Fruit fly (Drosophila melanogaster) whole organism, embryonic: ENCODE data around the gene GluRIA.

Source experiments
- CG32772 ChIP-seq: fragments of 200-800 bp; sonication (Bioruptor generic); IDR thresholded peaks from 2 replicates; pipeline ENCODE4 v1.3.6; 2022; ENCODE audit warnings: missing biosample characterization, missing genetic modification characterization
- CG7839 ChIP-seq: fragments of 200-800 bp; sonication (Bioruptor generic); optimal IDR thresholded peaks from 3 replicates; lab custom pipeline; 2018; ENCODE audit warnings: missing biosample characterization, mild to moderate bottlenecking, missing genetic modification characterization, moderate library complexity
- Eip74EF ChIP-seq, 2 experiments: fragments of 200-800 bp in 1 of 2; fragments of >200 bp in 1 of 2; sonication (Bioruptor generic) in 1 of 2; optimal IDR thresholded peaks; 2 replicates each; lab custom pipeline; 2017 to 2019; ENCODE audit warnings: missing biosample characterization in 2 of 2, missing genetic modification characterization in 2 of 2, mild to moderate bottlenecking in 1 of 2, moderate library complexity in 1 of 2
- crol ChIP-seq: fragments of 200-800 bp; sonication (Bioruptor generic); IDR thresholded peaks from 2 replicates; pipeline ENCODE4 v1.3.6; 2022; ENCODE audit warnings: missing biosample characterization, missing genetic modification characterization
- disco-r ChIP-seq: fragments of 200-800 bp; sonication (Bioruptor generic); optimal IDR thresholded peaks from 2 replicates; lab custom pipeline; 2016; ENCODE audit warnings: missing biosample characterization, missing genetic modification characterization
- gcm ChIP-seq: fragments of 200-800 bp; sonication (Bioruptor generic); optimal IDR thresholded peaks from 2 replicates; lab custom pipeline; 2019; ENCODE audit warnings: missing biosample characterization, mild to moderate bottlenecking, missing genetic modification characterization, moderate library complexity

DNA sequence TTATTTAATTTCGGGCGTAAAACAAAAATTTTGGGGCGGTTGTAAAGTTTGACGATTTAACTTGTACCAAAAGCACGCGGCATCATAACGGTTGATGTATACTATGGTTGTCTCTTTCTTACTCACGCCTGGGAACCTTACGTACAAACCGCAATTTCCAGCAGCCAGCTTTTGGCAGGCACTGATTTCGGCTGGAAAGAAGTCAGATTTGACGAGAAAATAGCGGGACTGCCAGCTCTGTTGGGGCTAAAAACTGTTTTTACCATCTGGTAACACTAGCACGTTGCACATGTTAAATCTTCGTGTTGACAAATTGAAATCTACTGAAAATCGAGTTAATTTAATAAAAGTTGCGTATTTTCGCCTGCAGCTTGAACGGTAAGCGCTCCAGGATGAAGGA lies 17.9 kb upstream of the GluRIA start, which contains the start of gene zpg:
- no peak for TF ChIP-seq CG7839 (tag; lab: Kevin White, UChicago)
- TF ChIP-seq CG32772 (GFP tag; lab: Robert Waterston, UW) = no peak
- no peak for TF ChIP-seq crol (GFP tag; lab: Robert Waterston, UW)
- no peak for TF ChIP-seq Eip74EF (GFP tag; optimal IDR thresholded peaks at IDR 0.05; lab: Kevin White, UChicago)
- TF ChIP-seq gcm (GFP tag; lab: Kevin White, UChicago) = no peak
- TF ChIP-seq disco-r (GFP tag; lab: Kevin White, UChicago) = peak; percentile 47
